Worm (Caenorhabditis elegans) whole organism, L2 larva: Measurements from ENCODE around the gene B0524.2.
A peak's percentile ranks its signal among the peaks of the same experiment; 100 is the strongest.

ENCODE experiments used
- C34F6.9 ChIP-seq: fragments of 150-350 bp; optimal IDR thresholded peaks from 2 replicates; lab custom pipeline; 2014; ENCODE audit warnings: missing biosample characterization, missing genetic modification characterization
- F13H6.1 ChIP-seq: sonication (generic microtip); optimal IDR thresholded peaks from 2 replicates; lab custom pipeline; 2016; ENCODE audit warnings: missing genetic modification characterization, missing compliant biosample characterization
- R02D3.7 ChIP-seq: fragments of 150-350 bp; optimal IDR thresholded peaks from 2 replicates; lab custom pipeline; 2014; ENCODE audit warnings: missing biosample characterization, missing genetic modification characterization
- alr-1 ChIP-seq: fragments of 150-350 bp; optimal IDR thresholded peaks from 2 replicates; lab custom pipeline; 2014; ENCODE audit warnings: missing biosample characterization, missing genetic modification characterization
- aly-2 ChIP-seq: fragments of 150-350 bp; optimal IDR thresholded peaks from 2 replicates; lab custom pipeline; 2014; ENCODE audit warnings: missing biosample characterization, missing genetic modification characterization
- ama-1 ChIP-seq: fragments of 150-350 bp; optimal IDR thresholded peaks from 2 replicates; lab custom pipeline; 2018; ENCODE audit warnings: inconsistent platforms
- blmp-1 ChIP-seq: sonication (generic microtip); optimal IDR thresholded peaks from 2 replicates; lab custom pipeline; 2017; ENCODE audit warnings: missing genetic modification characterization, mild to moderate bottlenecking, missing compliant biosample characterization, antibody characterized with exemption, moderate library complexity; ENCODE audit not compliant: insufficient read depth
- ceh-16 ChIP-seq: fragments of 150-350 bp; optimal IDR thresholded peaks from 2 replicates; lab custom pipeline; 2014; ENCODE audit warnings: missing biosample characterization, missing genetic modification characterization
- crh-2 ChIP-seq: sonication (generic microtip); optimal IDR thresholded peaks from 2 replicates; lab custom pipeline; 2017; ENCODE audit warnings: missing biosample characterization, missing genetic modification characterization
- dmd-4 ChIP-seq: sonication (generic microtip); optimal IDR thresholded peaks from 2 replicates; lab custom pipeline; 2017; ENCODE audit warnings: missing biosample characterization, missing genetic modification characterization
- elt-1 ChIP-seq: fragments of 150-350 bp; optimal IDR thresholded peaks from 2 replicates; lab custom pipeline; 2014; ENCODE audit warnings: missing biosample characterization, missing genetic modification characterization
- fos-1 ChIP-seq: fragments of 150-350 bp; optimal IDR thresholded peaks from 2 replicates; lab custom pipeline; 2014; ENCODE audit warnings: missing biosample characterization, missing genetic modification characterization
- lin-11 ChIP-seq: fragments of 150-350 bp; sonication (generic microtip); optimal IDR thresholded peaks from 2 replicates; lab custom pipeline; 2014; ENCODE audit warnings: missing biosample characterization, missing genetic modification characterization, inconsistent platforms, mixed read lengths
- lin-13 ChIP-seq: fragments of 150-350 bp; optimal IDR thresholded peaks from 2 replicates; lab custom pipeline; 2014; ENCODE audit warnings: missing biosample characterization, missing genetic modification reagents, missing genetic modification characterization
- lin-39 ChIP-seq: fragments of 150-350 bp; optimal IDR thresholded peaks from 2 replicates; lab custom pipeline; 2014; ENCODE audit warnings: missing biosample characterization, missing genetic modification reagents, missing genetic modification characterization
- lsy-2 ChIP-seq, 2 experiments: fragments of 150-350 bp in 1 of 2; sonication (generic microtip) in 1 of 2; optimal IDR thresholded peaks; 2 replicates each; lab custom pipeline; 2014 to 2017; ENCODE audit warnings: missing biosample characterization in 2 of 2, missing genetic modification characterization in 2 of 2
- mab-5 ChIP-seq: fragments of 150-350 bp; optimal IDR thresholded peaks from 2 replicates; lab custom pipeline; 2014; ENCODE audit warnings: missing biosample characterization, missing genetic modification characterization
- mdl-1 ChIP-seq, 2 experiments: fragments of 150-350 bp in 1 of 2; sonication (generic microtip) in 1 of 2; optimal IDR thresholded peaks; 2 replicates each; lab custom pipeline; 2017; ENCODE audit warnings: missing biosample characterization in 2 of 2, missing genetic modification characterization in 2 of 2
- nhr-10 ChIP-seq: sonication (generic microtip); optimal IDR thresholded peaks from 2 replicates; lab custom pipeline; 2017; ENCODE audit warnings: missing biosample characterization, missing genetic modification characterization
- nhr-12 ChIP-seq: fragments of 150-350 bp; optimal IDR thresholded peaks from 2 replicates; lab custom pipeline; 2014; ENCODE audit warnings: missing biosample characterization, missing genetic modification characterization
- nhr-129 ChIP-seq: fragments of 150-350 bp; optimal IDR thresholded peaks from 2 replicates; lab custom pipeline; 2014; ENCODE audit warnings: missing biosample characterization, missing genetic modification characterization
- nhr-21 ChIP-seq: fragments of 150-350 bp; optimal IDR thresholded peaks from 2 replicates; lab custom pipeline; 2014; ENCODE audit warnings: missing biosample characterization, missing genetic modification characterization
- nhr-237 ChIP-seq: fragments of 150-350 bp; optimal IDR thresholded peaks from 2 replicates; lab custom pipeline; 2014; ENCODE audit warnings: missing biosample characterization, missing genetic modification characterization
- nhr-77 ChIP-seq: fragments of 150-350 bp; optimal IDR thresholded peaks from 2 replicates; lab custom pipeline; 2014; ENCODE audit warnings: missing biosample characterization, missing genetic modification characterization
- skn-1 ChIP-seq: sonication (generic microtip); optimal IDR thresholded peaks from 2 replicates; lab custom pipeline; 2017; ENCODE audit warnings: missing biosample characterization, missing genetic modification characterization
- sma-3 ChIP-seq: sonication (generic microtip); optimal IDR thresholded peaks from 2 replicates; lab custom pipeline; 2016; ENCODE audit warnings: missing genetic modification reagents, missing genetic modification characterization, missing compliant biosample characterization
- sma-9 ChIP-seq, 2 experiments: fragments of 150-350 bp in 1 of 2; sonication (generic microtip) in 1 of 2; optimal IDR thresholded peaks; 2 replicates each; lab custom pipeline; 2014 to 2016; ENCODE audit warnings: missing genetic modification characterization in 2 of 2, mild to moderate bottlenecking in 1 of 2, missing biosample characterization in 1 of 2, missing compliant biosample characterization in 1 of 2, missing genetic modification reagents in 1 of 2, moderate library complexity in 1 of 2
- snpc-4 ChIP-seq: fragments of 150-350 bp; optimal IDR thresholded peaks from 2 replicates; lab custom pipeline; 2014; ENCODE audit warnings: missing biosample characterization, missing genetic modification characterization
- unc-39 ChIP-seq: fragments of 150-350 bp; optimal IDR thresholded peaks from 2 replicates; lab custom pipeline; 2014; ENCODE audit warnings: missing biosample characterization, missing genetic modification characterization
- unc-55 ChIP-seq: fragments of 150-350 bp; sonication (generic microtip); optimal IDR thresholded peaks from 3 replicates; lab custom pipeline; 2014; ENCODE audit warnings: missing biosample characterization, missing genetic modification reagents, missing genetic modification characterization
- unc-62 ChIP-seq: fragments of 150-350 bp; optimal IDR thresholded peaks from 2 replicates; lab custom pipeline; 2014; ENCODE audit warnings: missing biosample characterization, missing genetic modification reagents, missing genetic modification characterization
- zag-1 ChIP-seq: fragments of 150-350 bp; optimal IDR thresholded peaks from 2 replicates; lab custom pipeline; 2014; ENCODE audit warnings: missing biosample characterization, missing genetic modification characterization
- ztf-1 ChIP-seq: fragments of 200-800 bp; sonication (Bioruptor generic); conservative IDR thresholded peaks from 2 replicates; pipeline ENCODE4 v1.3.6; 2022; ENCODE audit warnings: missing genetic modification characterization, missing compliant biosample characterization
- ztf-11 ChIP-seq: sonication (generic microtip); optimal IDR thresholded peaks from 2 replicates; lab custom pipeline; 2017; ENCODE audit warnings: missing biosample characterization, missing genetic modification characterization
- ztf-4 ChIP-seq: fragments of 150-350 bp; optimal IDR thresholded peaks from 2 replicates; lab custom pipeline; 2014; ENCODE audit warnings: missing biosample characterization, missing genetic modification characterization

Gene B0524.2

ce11 chrIII:1927230-1927629 lies 33.4 kb downstream of the B0524.2 start:
- TF ChIP-seq lin-13, result peak; percentile 21
- no peak for TF ChIP-seq unc-39
- no peak for TF ChIP-seq lin-39 (tag; lab: Kevin White, UChicago)
- TF ChIP-seq mab-5 (tag; lab: Kevin White, UChicago), result no peak
- TF ChIP-seq C34F6.9 (tag; lab: Kevin White, UChicago), result no peak
- no peak for TF ChIP-seq mdl-1 (tag; optimal IDR thresholded peaks at IDR 0.05; lab: Kevin White, UChicago)
- no peak for TF ChIP-seq sma-9 (GFP tag; optimal IDR thresholded peaks at IDR 0.05; lab: Kevin White, UChicago)
- no peak for TF ChIP-seq sma-9 (tag; optimal IDR thresholded peaks at IDR 0.05; lab: Kevin White, UChicago)
- TF ChIP-seq lsy-2 (tag; optimal IDR thresholded peaks at IDR 0.05; lab: Kevin White, UChicago), result peak; percentile 14 to 29
- TF ChIP-seq, all 48 proteins: peak for 2

DNA sequence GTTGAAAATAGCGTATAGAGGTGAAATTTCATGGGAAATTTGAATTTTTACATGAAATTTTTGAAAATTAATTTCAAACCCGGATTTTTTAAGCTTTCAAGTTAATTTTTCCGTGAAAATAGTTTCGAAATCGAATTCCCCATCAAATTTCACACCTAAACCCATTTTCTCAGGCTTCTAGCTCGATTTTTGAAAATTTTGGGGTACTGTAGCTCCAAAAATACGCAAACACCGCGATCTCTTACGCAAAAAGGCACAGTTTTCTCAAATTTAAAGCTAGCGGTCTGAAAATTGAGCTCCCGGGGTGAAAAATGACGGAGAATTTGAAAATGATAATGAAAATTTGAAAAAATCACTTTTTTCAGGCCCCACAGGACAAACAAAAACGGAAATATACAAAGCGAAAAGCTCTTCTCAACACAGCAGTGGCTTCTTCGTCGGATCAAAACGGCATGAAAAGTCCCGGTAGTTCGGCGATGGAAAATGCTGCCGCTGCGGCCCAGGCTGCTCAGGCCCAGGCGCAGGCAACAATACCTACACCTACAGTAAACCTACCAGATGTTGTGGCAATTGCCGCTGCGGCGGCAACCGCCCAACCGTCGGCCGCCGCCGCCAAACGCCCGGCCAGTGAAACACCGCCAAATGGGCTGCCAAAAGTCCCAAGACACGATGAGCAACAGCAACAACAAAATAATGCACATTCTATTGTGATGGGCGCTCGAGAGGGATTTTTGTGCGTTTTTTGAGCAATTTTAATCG lies 35.1 kb downstream of the B0524.2 start:
- no peak for TF ChIP-seq aly-2 (tag; lab: Kevin White, UChicago)
- TF ChIP-seq lsy-2 (tag; optimal IDR thresholded peaks at IDR 0.05; lab: Kevin White, UChicago), result peak; percentile 2 to 63
- no peak for TF ChIP-seq sma-3 (GFP tag; lab: Kevin White, UChicago)
- peak; percentile 60 for TF ChIP-seq lin-13

ce11 chrIII:1930714-1931273 lies 36.9 kb downstream of the B0524.2 start:
- TF ChIP-seq alr-1 (tag; lab: Kevin White, UChicago) (no peak), lin-39 (tag; lab: Kevin White, UChicago) (no peak), lin-11 (tag; lab: Kevin White, UChicago) (no peak), fos-1 (tag; lab: Kevin White, UChicago) (no peak), C34F6.9 (tag; lab: Kevin White, UChicago) (no peak), dmd-4 (tag; lab: Kevin White, UChicago) (no peak), ztf-11 (no peak), ztf-1 (GFP tag; lab: Robert Waterston, UW) (no peak), nhr-129 (no peak), skn-1 (no peak), nhr-77 (tag; lab: Kevin White, UChicago) (no peak), unc-55 (GFP tag; lab: Kevin White, UChicago) (no peak), ama-1 (no peak), unc-62 (GFP tag; lab: Kevin White, UChicago) (no peak), nhr-21 (no peak), crh-2 (tag; lab: Kevin White, UChicago) (no peak)

- TF ChIP-seq unc-62 (GFP tag; lab: Kevin White, UChicago) (no peak), mab-5 (tag; lab: Kevin White, UChicago) (no peak), nhr-77 (tag; lab: Kevin White, UChicago) (no peak), lsy-2 (tag; optimal IDR thresholded peaks at IDR 0.05; lab: Kevin White, UChicago) (peak in 1 of 2 experiments; percentile 63), lin-13 (peak; percentile 26), alr-1 (tag; lab: Kevin White, UChicago) (no peak), nhr-10 (no peak), nhr-12 (tag; lab: Kevin White, UChicago) (no peak), nhr-129 (no peak), elt-1 (tag; lab: Kevin White, UChicago) (no peak), R02D3.7 (tag; lab: Kevin White, UChicago) (no peak), snpc-4 (tag; lab: Kevin White, UChicago) (no peak), zag-1 (no peak), ceh-16 (tag; lab: Kevin White, UChicago) (no peak), nhr-237 (tag; lab: Kevin White, UChicago) (no peak)
Measured at ce11 chrIII:1931509-1931908, 37.7 kb downstream of the B0524.2 start.

DNA sequence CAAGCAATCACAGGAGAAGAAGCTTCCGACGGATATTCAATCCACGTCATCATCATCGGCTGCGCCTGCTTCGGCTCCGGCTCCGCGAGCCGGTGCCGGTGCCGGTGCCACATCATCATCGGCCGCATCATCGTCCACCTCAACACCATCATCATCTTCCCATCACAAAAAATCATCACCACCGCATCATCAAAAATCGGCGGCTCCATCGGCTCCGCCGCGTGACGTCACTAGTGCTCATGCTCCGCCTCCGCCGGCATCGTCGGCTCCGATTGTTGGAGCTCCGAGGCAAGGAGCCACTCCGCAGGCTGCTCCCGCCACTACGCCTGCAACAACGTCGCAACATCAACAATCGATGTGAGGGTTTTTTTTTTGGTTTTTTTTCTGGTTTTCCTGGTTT lies 38.2 kb downstream of the B0524.2 start:
- TF ChIP-seq snpc-4 (tag; lab: Kevin White, UChicago) (no peak), unc-39 (no peak), lin-39 (tag; lab: Kevin White, UChicago) (no peak), dmd-4 (tag; lab: Kevin White, UChicago) (no peak), ztf-4 (tag; lab: Kevin White, UChicago) (no peak), alr-1 (tag; lab: Kevin White, UChicago) (no peak), F13H6.1 (tag; lab: Kevin White, UChicago) (no peak), nhr-21 (no peak), R02D3.7 (tag; lab: Kevin White, UChicago) (no peak), unc-62 (GFP tag; lab: Kevin White, UChicago) (no peak), lin-13 (no peak), aly-2 (tag; lab: Kevin White, UChicago) (no peak), mab-5 (tag; lab: Kevin White, UChicago) (no peak), nhr-237 (tag; lab: Kevin White, UChicago) (no peak), blmp-1 (tag; lab: Kevin White, UChicago) (no peak)
